Worm (Caenorhabditis elegans) whole organism, L4 larva: Measurements from ENCODE around the gene clec-160.

ENCODE experiments used
- D1046.2 ChIP-seq: fragments of 200-800 bp; sonication (Bioruptor generic); IDR thresholded peaks from 2 replicates; pipeline ENCODE4 v1.3.6; 2022; ENCODE audit warnings: missing genetic modification characterization, missing compliant biosample characterization
- F10B5.3 ChIP-seq: sonication (generic microtip); optimal IDR thresholded peaks from 2 replicates; lab custom pipeline; 2016; ENCODE audit warnings: mild to moderate bottlenecking, missing genetic modification characterization, missing compliant biosample characterization
- T20F7.1 ChIP-seq: fragments of 200-800 bp; sonication (Bioruptor generic); optimal IDR thresholded peaks from 2 replicates; lab custom pipeline; 2018; ENCODE audit warnings: mild to moderate bottlenecking, missing genetic modification characterization, missing compliant biosample characterization
- Y75B8A.6 ChIP-seq: fragments of 200-800 bp; sonication (Bioruptor generic); IDR thresholded peaks from 2 replicates; pipeline ENCODE4 v1.3.6; 2022; ENCODE audit warnings: missing genetic modification reagents, missing genetic modification characterization, missing compliant biosample characterization
- attf-4 ChIP-seq: sonication (generic microtip); optimal IDR thresholded peaks from 3 replicates; lab custom pipeline; 2017; ENCODE audit warnings: missing biosample characterization, missing genetic modification characterization
- ceh-28 ChIP-seq: fragments of 150-350 bp; optimal IDR thresholded peaks from 2 replicates; lab custom pipeline; 2014; ENCODE audit warnings: missing biosample characterization, missing genetic modification reagents, missing genetic modification characterization
- ceh-32 ChIP-seq: sonication (generic microtip); optimal IDR thresholded peaks from 2 replicates; lab custom pipeline; 2016; ENCODE audit warnings: mild to moderate bottlenecking, missing genetic modification characterization, missing compliant biosample characterization; ENCODE audit not compliant: poor library complexity
- daf-12 ChIP-seq: fragments of 150-350 bp; optimal IDR thresholded peaks from 2 replicates; lab custom pipeline; 2014; ENCODE audit warnings: missing biosample characterization, missing genetic modification reagents, missing genetic modification characterization
- daf-16 ChIP-seq, 3 experiments: sonication (generic microtip); optimal IDR thresholded peaks; 2 replicates each; lab custom pipeline; 2016 to 2017; ENCODE audit warnings: missing genetic modification characterization in 3 of 3, missing genetic modification reagents in 3 of 3, mild to moderate bottlenecking in 2 of 3, missing compliant biosample characterization in 2 of 3, missing biosample characterization in 1 of 3, moderate library complexity in 1 of 3
- daf-8 ChIP-seq: fragments of 200-800 bp; sonication (Bioruptor generic); IDR thresholded peaks from 2 replicates; pipeline ENCODE4 v1.3.6; 2022; ENCODE audit warnings: missing genetic modification characterization, missing compliant biosample characterization
- dmd-6 ChIP-seq: fragments of 200-800 bp; sonication (Bioruptor generic); IDR thresholded peaks from 2 replicates; pipeline ENCODE4 v1.3.6; 2022; ENCODE audit warnings: missing genetic modification reagents, missing genetic modification characterization, missing compliant biosample characterization
- dpl-1 ChIP-seq: fragments of 150-350 bp; optimal IDR thresholded peaks from 2 replicates; lab custom pipeline; 2014; ENCODE audit warnings: missing biosample characterization, missing genetic modification reagents, missing genetic modification characterization
- duxl-1 ChIP-seq: sonication (generic microtip); optimal IDR thresholded peaks from 2 replicates; lab custom pipeline; 2016; ENCODE audit warnings: mild to moderate bottlenecking, missing genetic modification characterization, moderate library complexity, missing compliant biosample characterization; ENCODE audit not compliant: poor library complexity
- egl-27 ChIP-seq: sonication (generic microtip); optimal IDR thresholded peaks from 3 replicates; lab custom pipeline; 2017; ENCODE audit warnings: missing biosample characterization, missing genetic modification reagents, missing genetic modification characterization
- egl-43 ChIP-seq: fragments of 200-800 bp; sonication (Bioruptor generic); IDR thresholded peaks from 2 replicates; pipeline ENCODE4 v1.3.6; 2022; ENCODE audit warnings: missing genetic modification reagents, missing genetic modification characterization, missing compliant biosample characterization
- hif-1 ChIP-seq, 2 experiments: sonication (generic microtip); optimal IDR thresholded peaks; 2 replicates each; lab custom pipeline; 2016 to 2017; ENCODE audit warnings: missing compliant biosample characterization in 2 of 2, missing genetic modification characterization in 2 of 2, missing genetic modification reagents in 2 of 2, missing genotype in 2 of 2, mild to moderate bottlenecking in 1 of 2
- hlh-30 ChIP-seq: sonication (generic microtip); optimal IDR thresholded peaks from 2 replicates; lab custom pipeline; 2017; ENCODE audit warnings: antibody characterized with exemption, mild to moderate bottlenecking, missing genetic modification characterization, missing compliant biosample characterization; ENCODE audit not compliant: insufficient read depth
- jun-1 ChIP-seq: fragments of 150-350 bp; optimal IDR thresholded peaks from 2 replicates; lab custom pipeline; 2014; ENCODE audit warnings: missing biosample characterization, missing genetic modification reagents, missing genetic modification characterization
- lin-1 ChIP-seq: fragments of 200-800 bp; sonication (Bioruptor generic); IDR thresholded peaks from 2 replicates; pipeline ENCODE4 v1.3.6; 2022; ENCODE audit warnings: missing genetic modification reagents, missing genetic modification characterization, missing compliant biosample characterization
- lin-29 ChIP-seq: fragments of 200-800 bp; sonication (Bioruptor generic); IDR thresholded peaks from 2 replicates; pipeline ENCODE4 v1.3.6; 2022; ENCODE audit warnings: missing genetic modification reagents, missing genetic modification characterization, missing compliant biosample characterization
- lin-38 ChIP-seq: fragments of 200-800 bp; sonication (Bioruptor generic); IDR thresholded peaks from 2 replicates; pipeline ENCODE4 v1.3.6; 2022; ENCODE audit warnings: missing genetic modification reagents, missing genetic modification characterization, missing compliant biosample characterization
- madf-9 ChIP-seq: fragments of 200-800 bp; sonication (Bioruptor generic); conservative IDR thresholded peaks from 2 replicates; pipeline ENCODE4 v1.3.6; 2022; ENCODE audit warnings: missing genetic modification reagents, missing genetic modification characterization, missing compliant biosample characterization
- mdl-1 ChIP-seq, 2 experiments: fragments of 150-350 bp in 1 of 2; sonication (generic microtip) in 1 of 2; optimal IDR thresholded peaks; 2 replicates each; lab custom pipeline; 2014 to 2017; ENCODE audit warnings: missing biosample characterization in 2 of 2, missing genetic modification characterization in 2 of 2
- mdt-29 ChIP-seq: fragments of 200-800 bp; sonication (Bioruptor generic); IDR thresholded peaks from 2 replicates; pipeline ENCODE4 v1.3.6; 2022; ENCODE audit warnings: missing genetic modification reagents, missing genetic modification characterization, missing compliant biosample characterization
- mep-1 ChIP-seq: fragments of 150-350 bp; sonication (generic microtip); optimal IDR thresholded peaks from 3 replicates; lab custom pipeline; 2014; ENCODE audit warnings: missing biosample characterization, missing genetic modification characterization
- mes-2 ChIP-seq: sonication (generic microtip); optimal IDR thresholded peaks from 2 replicates; lab custom pipeline; 2016; ENCODE audit warnings: missing genotype, mild to moderate bottlenecking, missing genetic modification characterization, missing compliant biosample characterization; ENCODE audit not compliant: poor library complexity, severe bottlenecking
- mxl-2 ChIP-seq: fragments of 200-800 bp; sonication (Bioruptor generic); conservative IDR thresholded peaks from 2 replicates; pipeline ENCODE4 v1.3.6; 2022; ENCODE audit warnings: missing genetic modification reagents, missing genetic modification characterization, missing compliant biosample characterization
- nhr-11 ChIP-seq: fragments of 150-350 bp; optimal IDR thresholded peaks from 2 replicates; lab custom pipeline; 2014; ENCODE audit warnings: missing biosample characterization, missing genetic modification characterization
- nhr-237 ChIP-seq: sonication (generic microtip); optimal IDR thresholded peaks from 2 replicates; lab custom pipeline; 2017; ENCODE audit warnings: missing biosample characterization, missing genetic modification characterization
- nhr-28 ChIP-seq: fragments of 150-350 bp; optimal IDR thresholded peaks from 2 replicates; lab custom pipeline; 2014; ENCODE audit warnings: missing biosample characterization, missing genetic modification characterization
- nhr-76 ChIP-seq: fragments of 150-350 bp; optimal IDR thresholded peaks from 2 replicates; lab custom pipeline; 2014; ENCODE audit warnings: missing biosample characterization, missing genetic modification characterization
- pha-4 ChIP-seq, 2 experiments: fragments of 150-350 bp in 1 of 2; fragments of 200-800 bp in 1 of 2; sonication (Bioruptor generic) in 1 of 2; IDR thresholded peaks in 1 of 2; optimal IDR thresholded peaks in 1 of 2; 2 replicates each; pipeline versions ENCODE4 v1.3.6 to Lab custom; 2014 to 2022; ENCODE audit warnings: missing genetic modification characterization in 2 of 2, missing genetic modification reagents in 2 of 2, missing biosample characterization in 1 of 2, missing compliant biosample characterization in 1 of 2
- sdz-12 ChIP-seq: fragments of 200-800 bp; sonication (Bioruptor generic); optimal IDR thresholded peaks from 2 replicates; lab custom pipeline; 2018; ENCODE audit warnings: mild to moderate bottlenecking, missing genetic modification characterization, missing compliant biosample characterization
- set-16 ChIP-seq: fragments of 200-800 bp; sonication (Bioruptor generic); IDR thresholded peaks from 2 replicates; pipeline ENCODE4 v1.3.6; 2022; ENCODE audit warnings: missing genetic modification reagents, missing genetic modification characterization, missing compliant biosample characterization
- snpc-1.2 ChIP-seq: fragments of 200-800 bp; sonication (Bioruptor generic); IDR thresholded peaks from 2 replicates; pipeline ENCODE4 v1.3.6; 2022; ENCODE audit warnings: missing genetic modification reagents, missing genetic modification characterization, missing compliant biosample characterization
- unc-62 ChIP-seq, 3 experiments: fragments of 150-350 bp in 1 of 3; sonication (generic microtip); optimal IDR thresholded peaks in 2 of 3; peaks in 1 of 3; 1 replicate in 1 of 3; 2 replicates in 2 of 3; lab custom pipeline; 2014 to 2017; ENCODE audit warnings: missing biosample characterization in 3 of 3, missing genetic modification characterization in 3 of 3, missing genetic modification reagents in 3 of 3, missing genotype in 1 of 3
- ztf-11 ChIP-seq: fragments of 150-350 bp; optimal IDR thresholded peaks from 2 replicates; lab custom pipeline; 2014; ENCODE audit warnings: missing biosample characterization, missing genetic modification characterization
- ztf-7 ChIP-seq: fragments of 150-350 bp; optimal IDR thresholded peaks from 2 replicates; lab custom pipeline; 2014; ENCODE audit warnings: missing biosample characterization, missing genetic modification characterization

Gene clec-160

DNA sequence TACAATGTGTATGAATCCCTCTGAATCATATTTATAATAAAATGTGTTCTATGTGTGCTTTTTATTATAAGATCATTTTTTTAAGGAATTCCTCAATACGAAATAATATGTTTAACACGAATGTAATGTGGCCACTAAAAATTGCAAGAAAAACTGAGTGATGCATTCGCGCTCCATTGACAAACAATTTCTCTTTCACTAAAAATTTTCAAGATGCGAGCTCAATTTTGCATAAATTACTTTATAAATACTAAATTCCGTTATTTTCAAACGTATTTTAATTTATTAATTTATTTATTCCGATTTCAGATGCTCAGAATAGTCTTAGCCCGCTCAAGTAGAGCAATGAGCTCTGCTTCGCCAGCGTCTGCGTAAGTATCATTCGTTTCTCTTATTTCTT is 10.0 kb downstream of the clec-160 start, which contains the start of gene mrps-9:
TSS of gene mrps-9 (plus strand) at position 310 of the 400 bp plus-strand sequence.
- peak; percentile 29 for TF ChIP-seq T20F7.1 (GFP tag; lab: Kevin White, UChicago)
- TF ChIP-seq pha-4 (GFP tag; IDR thresholded peaks at IDR 0.05; lab: Robert Waterston, UW): no peak
- TF ChIP-seq pha-4 (tag; optimal IDR thresholded peaks at IDR 0.05; lab: Kevin White, UChicago): no peak
- peak; percentile 2 for TF ChIP-seq hlh-30
- TF ChIP-seq lin-38 (GFP tag; lab: Robert Waterston, UW): peak; percentile 94
- TF ChIP-seq nhr-11 (tag; lab: Kevin White, UChicago): no peak
- peak; percentile 61 for TF ChIP-seq mes-2 (tag; lab: Kevin White, UChicago)
- TF ChIP-seq dpl-1 (GFP tag; lab: Kevin White, UChicago): peak; percentile 31

DNA sequence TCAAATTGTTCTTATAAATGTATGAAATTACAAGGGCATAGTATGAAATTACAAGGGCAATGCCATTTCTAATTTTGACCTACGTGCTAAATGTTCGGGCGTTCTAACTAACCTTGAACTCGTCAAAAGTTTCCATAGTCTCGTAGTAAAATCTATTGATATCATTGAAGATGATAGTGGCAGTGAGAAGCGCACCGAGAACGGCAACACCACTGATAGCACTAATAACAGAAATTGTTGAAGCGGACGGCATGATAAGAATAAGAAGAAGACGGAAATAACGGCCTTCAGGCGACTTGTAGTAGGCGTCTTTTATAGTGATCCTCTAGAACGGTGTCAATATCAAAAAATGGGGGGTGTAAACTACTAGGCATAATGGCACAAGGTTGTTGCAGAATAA is 12.4 kb downstream of the clec-160 start, which contains the start of gene col-91:
TSS of gene col-91 (minus strand) at position 288 of the 400 bp plus-strand sequence.
- TF ChIP-seq unc-62 (GFP tag; optimal IDR thresholded peaks at IDR 0.05 in 1 of 2; lab: Kevin White, UChicago) (peak in 1 of 2 experiments; percentile 23), unc-62 (tag; optimal IDR thresholded peaks at IDR 0.05; lab: Kevin White, UChicago) (no peak), nhr-28 (tag; lab: Kevin White, UChicago) (peak; percentile 37), lin-29 (no peak)

DNA sequence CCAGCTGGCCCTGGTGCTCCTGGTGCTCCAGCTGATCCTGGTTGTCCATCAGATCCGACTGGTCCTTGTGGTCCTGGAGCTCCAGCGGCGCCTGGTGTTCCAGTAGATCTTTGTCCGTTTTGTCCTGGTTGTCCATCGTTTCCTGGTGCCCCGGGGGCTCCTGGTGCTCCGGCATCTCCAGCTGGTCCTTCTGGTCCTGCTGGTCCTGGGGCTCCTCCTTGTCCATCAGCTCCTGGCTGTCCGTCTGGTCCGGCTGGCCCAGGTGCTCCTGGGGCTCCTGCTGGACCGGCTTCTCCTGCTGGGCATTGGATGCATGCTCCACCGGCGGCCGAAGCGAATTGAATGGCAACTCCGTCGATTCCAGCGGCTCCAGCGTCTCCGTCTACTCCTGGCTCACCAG is 13.2 kb downstream of the clec-160 start:
- no peak for TF ChIP-seq nhr-76 (tag; lab: Kevin White, UChicago)
- TF ChIP-seq sdz-12 (GFP tag; lab: Kevin White, UChicago): peak; percentile 51
- no peak for TF ChIP-seq mep-1 (tag; lab: Kevin White, UChicago)
- TF ChIP-seq lin-1 (GFP tag; lab: Robert Waterston, UW): no peak
- TF ChIP-seq mdl-1 (tag; optimal IDR thresholded peaks at IDR 0.05; lab: Kevin White, UChicago): no peak
- TF ChIP-seq F10B5.3 (tag; lab: Kevin White, UChicago): no peak
- no peak for TF ChIP-seq madf-9 (GFP tag; lab: Robert Waterston, UW)
- TF ChIP-seq jun-1 (tag; lab: Kevin White, UChicago): no peak
- TF ChIP-seq hif-1 (tag; optimal IDR thresholded peaks at IDR 0.05; lab: Kevin White, UChicago): no peak
- TF ChIP-seq duxl-1 (tag; lab: Kevin White, UChicago): no peak
- TF ChIP-seq pha-4 (GFP tag; IDR thresholded peaks at IDR 0.05; lab: Robert Waterston, UW): no peak; the same call in 1 of the 2 replicates
- TF ChIP-seq pha-4 (tag; optimal IDR thresholded peaks at IDR 0.05; lab: Kevin White, UChicago): no peak
- no peak for TF ChIP-seq D1046.2 (GFP tag; lab: Robert Waterston, UW)
- TF ChIP-seq lin-38 (GFP tag; lab: Robert Waterston, UW): 0 out of 2 replicates have a peak, but pooled peaks have one; percentile 15
- TF ChIP-seq nhr-237 (tag; lab: Kevin White, UChicago): no peak
- no peak for TF ChIP-seq attf-4
- no peak for TF ChIP-seq snpc-1.2
- no peak for TF ChIP-seq dmd-6
- TF ChIP-seq daf-12: no peak
- TF ChIP-seq ceh-28 (tag; lab: Kevin White, UChicago): no peak
- no peak for TF ChIP-seq daf-16 (GFP tag; optimal IDR thresholded peaks at IDR 0.05; lab: Kevin White, UChicago)
- no peak for TF ChIP-seq daf-16 (tag; optimal IDR thresholded peaks at IDR 0.05; lab: Kevin White, UChicago)
- TF ChIP-seq ztf-7 (tag; lab: Kevin White, UChicago): no peak
- TF ChIP-seq ceh-32 (tag; lab: Kevin White, UChicago): no peak
- no peak for TF ChIP-seq mdt-29 (GFP tag; lab: Robert Waterston, UW)
- TF ChIP-seq mxl-2: no peak
- TF ChIP-seq mes-2 (tag; lab: Kevin White, UChicago): peak; percentile 10
- TF ChIP-seq daf-8 (GFP tag; lab: Robert Waterston, UW): no peak
- TF ChIP-seq egl-43 (GFP tag; lab: Robert Waterston, UW): 0 out of 2 replicates have a peak, but pooled peaks have one; percentile 17
- TF ChIP-seq ztf-11: no peak
- no peak for TF ChIP-seq Y75B8A.6 (GFP tag; lab: Robert Waterston, UW)
- no peak for TF ChIP-seq egl-27 (tag; lab: Kevin White, UChicago)
- TF ChIP-seq set-16 (GFP tag; lab: Robert Waterston, UW): peak; percentile 98
- TF ChIP-seq, all 104 proteins: peak for 5
